Fruit fly (Drosophila melanogaster): ENCODE measurements around the gene CG15414.

DNA sequence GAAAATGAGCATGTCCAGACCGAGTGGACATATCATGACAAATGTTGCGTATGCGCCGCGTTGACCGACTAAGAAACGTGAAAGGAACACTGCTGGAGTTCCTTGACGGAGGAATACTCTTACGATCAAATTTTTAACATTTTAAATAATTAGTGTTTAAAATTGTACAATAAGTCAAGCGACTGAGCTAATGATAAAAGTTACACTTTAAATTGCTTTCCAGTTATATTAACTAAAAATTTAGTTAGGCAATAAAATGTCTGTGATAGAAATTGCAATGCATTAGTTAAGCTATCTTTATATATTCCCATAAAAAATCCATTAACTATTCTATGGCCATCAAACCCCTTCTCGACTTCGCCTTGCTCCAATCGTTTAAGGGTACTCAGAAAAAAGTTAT, 6.1 kb downstream of the CG15414 start:
- TF ChIP-seq Dll (optimal IDR thresholded peaks at IDR 0.05), result no peak
- TF ChIP-seq usp (GFP tag; optimal IDR thresholded peaks at IDR 0.05), result no peak
- TF ChIP-seq pan (optimal IDR thresholded peaks at IDR 0.05), result no peak
